Worm (Caenorhabditis elegans): Measurements from ENCODE around the gene nas-31.

Gene nas-31

DNA sequence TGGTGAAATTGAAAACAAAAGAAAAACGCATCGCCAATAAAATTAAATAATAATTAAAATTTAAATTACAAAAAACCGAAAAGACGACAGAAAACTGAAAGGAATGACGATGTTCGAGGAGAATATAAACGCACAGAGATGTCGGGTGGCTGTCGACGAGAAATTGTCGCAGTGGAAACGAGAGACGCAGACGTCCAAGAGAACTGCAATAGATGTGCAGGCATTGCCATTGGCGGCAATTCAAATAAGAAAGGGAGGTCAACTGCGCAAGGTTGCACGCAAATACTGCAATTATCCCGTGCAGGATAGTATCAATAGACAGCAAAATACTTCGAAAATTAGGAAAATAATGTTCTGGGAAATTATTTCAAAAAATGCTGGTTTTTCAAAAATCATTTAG is 24.5 kb downstream of the nas-31 start (continued):
- TF ChIP-seq unc-39 (tag; optimal IDR thresholded peaks at IDR 0.05) (no peak), nhr-77 (tag; optimal IDR thresholded peaks at IDR 0.05) (peak; percentile 95), R02D3.7 (tag; optimal IDR thresholded peaks at IDR 0.05) (peak; percentile 94), ztf-4 (tag; optimal IDR thresholded peaks at IDR 0.05) (peak; percentile 90), nhr-76 (tag; optimal IDR thresholded peaks at IDR 0.05) (peak; percentile 87), lsy-12 (tag; optimal IDR thresholded peaks at IDR 0.05) (peak; percentile 99), nhr-237 (tag; optimal IDR thresholded peaks at IDR 0.05) (no peak), tbx-2 (tag; optimal IDR thresholded peaks at IDR 0.05) (peak; percentile 96), daf-12 (tag; optimal IDR thresholded peaks at IDR 0.05) (peak; percentile 65), nhr-11 (tag; optimal IDR thresholded peaks at IDR 0.05) (peak; percentile 96), lin-39 (tag; optimal IDR thresholded peaks at IDR 0.05) (peak; percentile 98), snpc-4 (tag; optimal IDR thresholded peaks at IDR 0.05) (peak; percentile 96)

DNA sequence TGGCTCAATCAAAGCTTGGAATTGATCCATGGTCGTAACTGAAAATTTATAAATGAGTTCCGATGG is 24.7 kb downstream of the nas-31 start, which contains the start of gene sec-61.G:
TSS of gene sec-61.G (minus strand) at position 38 of the 66 bp plus-strand sequence.
- TF ChIP-seq nhr-11 (tag; optimal IDR thresholded peaks at IDR 0.05) (no peak), aly-2 (tag; optimal IDR thresholded peaks at IDR 0.05) (no peak), nhr-25 (tag; optimal IDR thresholded peaks at IDR 0.05) (no peak), ztf-4 (tag; optimal IDR thresholded peaks at IDR 0.05) (no peak), fos-1 (tag; optimal IDR thresholded peaks at IDR 0.05) (no peak), eor-1 (tag; optimal IDR thresholded peaks at IDR 0.05) (no peak), unc-62 (GFP tag; optimal IDR thresholded peaks at IDR 0.05) (no peak), daf-12 (tag; optimal IDR thresholded peaks at IDR 0.05) (no peak), ceh-28 (tag; optimal IDR thresholded peaks at IDR 0.05) (no peak), ceh-82 (tag; optimal IDR thresholded peaks at IDR 0.05) (no peak), ceh-9 (tag; optimal IDR thresholded peaks at IDR 0.05) (no peak), nhr-12 (tag; optimal IDR thresholded peaks at IDR 0.05) (no peak), fkh-10 (GFP tag; optimal IDR thresholded peaks at IDR 0.05) (no peak), pqm-1 (tag; optimal IDR thresholded peaks at IDR 0.05) (no peak)

DNA sequence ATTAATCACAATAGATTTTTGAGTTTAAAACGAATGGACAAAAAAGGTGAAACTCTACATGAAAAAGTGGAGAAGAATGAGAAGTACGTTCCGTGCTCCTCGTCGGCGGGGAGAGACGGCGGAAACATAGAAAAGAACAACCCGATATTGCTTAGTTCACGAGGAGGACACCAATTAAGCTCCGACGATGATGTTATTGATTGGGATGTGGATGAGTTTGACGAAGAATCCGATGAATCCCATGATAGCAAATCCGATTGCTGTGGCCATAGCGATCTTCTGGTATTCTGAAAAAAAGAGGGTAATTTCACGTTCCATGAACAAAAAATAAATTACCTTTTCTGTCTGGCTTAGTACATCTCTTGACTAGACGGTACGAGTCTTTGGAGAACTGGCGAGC is 24.9 kb downstream of the nas-31 start:
- TF ChIP-seq ceh-82 (tag; optimal IDR thresholded peaks at IDR 0.05) (no peak), ztf-4 (tag; optimal IDR thresholded peaks at IDR 0.05) (no peak), aly-2 (tag; optimal IDR thresholded peaks at IDR 0.05) (no peak), R02D3.7 (tag; optimal IDR thresholded peaks at IDR 0.05) (no peak), lin-39 (tag; optimal IDR thresholded peaks at IDR 0.05) (no peak)

DNA sequence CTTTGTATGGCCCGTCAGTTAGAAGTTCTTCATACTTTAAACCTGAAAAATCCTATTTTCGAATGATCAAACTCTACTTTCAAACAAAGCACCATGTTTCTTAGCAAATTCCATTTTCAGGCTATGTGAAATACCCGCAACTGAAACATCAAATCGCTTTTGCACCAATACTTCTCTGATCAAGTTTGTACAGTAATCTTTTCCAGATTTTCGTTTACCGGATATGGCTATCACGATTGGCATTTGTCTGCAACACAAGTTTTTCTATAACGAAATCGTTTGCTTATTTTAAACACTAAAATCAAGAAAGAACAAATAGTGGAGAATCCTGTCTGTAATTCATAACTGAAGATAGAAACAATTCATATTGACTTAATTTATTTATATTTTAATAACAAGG is 25.4 kb downstream of the nas-31 start, which contains the start of gene F32D8.13:
TSS of gene F32D8.13 (minus strand) at position 249 of the 400 bp plus-strand sequence.
- no peak for TF ChIP-seq tbx-2 (tag; optimal IDR thresholded peaks at IDR 0.05)
- TF ChIP-seq egl-27 (tag; optimal IDR thresholded peaks at IDR 0.05): no peak
- no peak for TF ChIP-seq elt-2 (tag; optimal IDR thresholded peaks at IDR 0.05)
- peak; percentile 18 for TF ChIP-seq nhr-23 (tag; optimal IDR thresholded peaks at IDR 0.05)
- TF ChIP-seq ztf-4 (tag; optimal IDR thresholded peaks at IDR 0.05): no peak
- no peak for TF ChIP-seq nhr-76 (tag; optimal IDR thresholded peaks at IDR 0.05)
- TF ChIP-seq unc-62 (GFP tag; optimal IDR thresholded peaks at IDR 0.05): no peak
- no peak for TF ChIP-seq ZK546.5 (tag; optimal IDR thresholded peaks at IDR 0.05)
- TF ChIP-seq lsy-12 (tag; optimal IDR thresholded peaks at IDR 0.05): no peak
- TF ChIP-seq ceh-16 (tag; optimal IDR thresholded peaks at IDR 0.05): no peak
- TF ChIP-seq jun-1 (tag; optimal IDR thresholded peaks at IDR 0.05): no peak
- TF ChIP-seq ztf-11 (tag; optimal IDR thresholded peaks at IDR 0.05): no peak
- peak; percentile 5 for TF ChIP-seq nhr-43 (tag; optimal IDR thresholded peaks at IDR 0.05; ENCODE audit: poor library complexity, severe bottlenecking)
- TF ChIP-seq nhr-25 (tag; optimal IDR thresholded peaks at IDR 0.05): no peak
- TF ChIP-seq fkh-10 (GFP tag; optimal IDR thresholded peaks at IDR 0.05): no peak
- no peak for TF ChIP-seq elt-3 (tag; optimal IDR thresholded peaks at IDR 0.05)

DNA sequence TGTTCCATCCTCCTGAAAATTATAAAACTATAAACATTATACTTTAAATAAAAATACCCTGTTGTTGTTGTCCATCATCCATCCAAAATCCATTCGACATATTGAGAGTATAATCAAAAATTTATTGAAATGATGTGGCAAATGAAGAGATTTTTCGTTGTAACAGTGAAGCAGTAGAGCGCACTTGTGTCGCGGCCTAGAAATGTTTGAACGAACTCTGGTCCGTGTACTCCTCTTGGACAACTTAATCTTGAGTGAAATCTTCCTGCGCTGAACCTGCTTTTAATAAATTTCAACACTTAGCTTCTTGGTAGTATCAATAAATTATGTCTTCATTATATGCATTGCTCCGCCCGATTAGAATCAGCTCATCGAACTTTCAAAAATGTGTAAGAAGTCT is 27.0 kb downstream of the nas-31 start, which contains the start of the genes F32D8.14 and F32D8.5:
TSS of gene F32D8.14 (minus strand) at position 188 of the 400 bp plus-strand sequence.
TSS of gene F32D8.5 (plus strand) at position 200 of the 400 bp plus-strand sequence.
- peak; percentile 88 for TF ChIP-seq snpc-4 (tag; optimal IDR thresholded peaks at IDR 0.05)
- peak; percentile 65 for TF ChIP-seq elt-1 (tag; optimal IDR thresholded peaks at IDR 0.05)
- peak; percentile 50 for TF ChIP-seq skn-1 (tag; optimal IDR thresholded peaks at IDR 0.05)
- peak; percentile 81 for TF ChIP-seq nfya-1 (tag; optimal IDR thresholded peaks at IDR 0.05; ENCODE audit: insufficient read depth)
- no peak for TF ChIP-seq unc-39 (tag; optimal IDR thresholded peaks at IDR 0.05)
- peak; percentile 53 for TF ChIP-seq hmg-11 (tag; optimal IDR thresholded peaks at IDR 0.05)
- TF ChIP-seq ceh-28 (tag; optimal IDR thresholded peaks at IDR 0.05): peak; percentile 51
- peak; percentile 93 for TF ChIP-seq nhr-43 (tag; optimal IDR thresholded peaks at IDR 0.05; ENCODE audit: poor library complexity, severe bottlenecking)
- TF ChIP-seq lin-39 (tag; optimal IDR thresholded peaks at IDR 0.05): peak; percentile 90
- TF ChIP-seq mdl-1 (tag; optimal IDR thresholded peaks at IDR 0.05): no peak
- peak; percentile 92 for TF ChIP-seq lin-15B (tag; optimal IDR thresholded peaks at IDR 0.05)
- no peak for TF ChIP-seq aly-2 (tag; optimal IDR thresholded peaks at IDR 0.05)
- peak; percentile 91 for TF ChIP-seq nhr-23 (tag; optimal IDR thresholded peaks at IDR 0.05)
- TF ChIP-seq lsy-12 (tag; optimal IDR thresholded peaks at IDR 0.05): peak; percentile 50
- no peak for TF ChIP-seq fos-1 (tag; optimal IDR thresholded peaks at IDR 0.05)
- no peak for TF ChIP-seq sea-2 (GFP tag; optimal IDR thresholded peaks at IDR 0.05)
- TF ChIP-seq ztf-4 (tag; optimal IDR thresholded peaks at IDR 0.05): peak; percentile 53
- TF ChIP-seq pqm-1 (tag; optimal IDR thresholded peaks at IDR 0.05): peak; percentile 40
- TF ChIP-seq R02D3.7 (tag; optimal IDR thresholded peaks at IDR 0.05): peak; percentile 41
- TF ChIP-seq pha-4 (tag; optimal IDR thresholded peaks at IDR 0.05): peak; percentile 81
- peak; percentile 42 for TF ChIP-seq ZK546.5 (tag; optimal IDR thresholded peaks at IDR 0.05)
- peak; percentile 79 for TF ChIP-seq egl-5 (tag; optimal IDR thresholded peaks at IDR 0.05)
- TF ChIP-seq nhr-25 (tag; optimal IDR thresholded peaks at IDR 0.05): peak; percentile 88
- peak; percentile 42 for TF ChIP-seq elt-2 (tag; optimal IDR thresholded peaks at IDR 0.05)
- no peak for TF ChIP-seq jun-1 (tag; optimal IDR thresholded peaks at IDR 0.05)
- TF ChIP-seq ceh-82 (tag; optimal IDR thresholded peaks at IDR 0.05): peak; percentile 5
- TF ChIP-seq ama-1 (optimal IDR thresholded peaks at IDR 0.05): peak; percentile 19
